Worm (Caenorhabditis elegans) whole organism, L2 larva: ENCODE results near the gene dna-2.
A peak's percentile ranks its signal among the peaks of the same experiment; 100 is the strongest.

Experiments used
- C34F6.9 ChIP-seq: fragments of 150-350 bp; optimal IDR thresholded peaks from 2 replicates; lab custom pipeline; 2014; ENCODE audit warnings: missing biosample characterization, missing genetic modification characterization
- Y55F3AM.14 ChIP-seq: fragments of 200-800 bp; sonication (Bioruptor generic); optimal IDR thresholded peaks from 2 replicates; lab custom pipeline; 2018; ENCODE audit warnings: mild to moderate bottlenecking, missing genetic modification characterization, missing compliant biosample characterization
- ceh-16 ChIP-seq: fragments of 150-350 bp; optimal IDR thresholded peaks from 2 replicates; lab custom pipeline; 2014; ENCODE audit warnings: missing biosample characterization, missing genetic modification characterization
- dmd-4 ChIP-seq: sonication (generic microtip); optimal IDR thresholded peaks from 2 replicates; lab custom pipeline; 2017; ENCODE audit warnings: missing biosample characterization, missing genetic modification characterization
- elt-1 ChIP-seq: fragments of 150-350 bp; optimal IDR thresholded peaks from 2 replicates; lab custom pipeline; 2014; ENCODE audit warnings: missing biosample characterization, missing genetic modification characterization
- elt-3 ChIP-seq: sonication (generic microtip); optimal IDR thresholded peaks from 2 replicates; lab custom pipeline; 2017; ENCODE audit warnings: missing biosample characterization, missing genetic modification characterization
- fos-1 ChIP-seq: fragments of 150-350 bp; optimal IDR thresholded peaks from 2 replicates; lab custom pipeline; 2014; ENCODE audit warnings: missing biosample characterization, missing genetic modification characterization
- gmeb-1 ChIP-seq: fragments of 150-350 bp; optimal IDR thresholded peaks from 2 replicates; lab custom pipeline; 2014; ENCODE audit warnings: missing biosample characterization, missing genetic modification characterization
- nhr-11 ChIP-seq: fragments of 150-350 bp; optimal IDR thresholded peaks from 2 replicates; lab custom pipeline; 2014; ENCODE audit warnings: missing biosample characterization, missing genetic modification characterization

ce11 chrII:11749490-11750172 lies 28.6 kb upstream of the dna-2 start:
- TF ChIP-seq Y55F3AM.14 (GFP tag; lab: Kevin White, UChicago): peak; percentile 44
- TF ChIP-seq C34F6.9: peak; percentile 68
- TF ChIP-seq gmeb-1 (tag; lab: Kevin White, UChicago): peak; percentile 45
- no peak for TF ChIP-seq elt-3 (tag; lab: Kevin White, UChicago)
- TF ChIP-seq nhr-11: no peak
- TF ChIP-seq dmd-4 (tag; lab: Kevin White, UChicago): no peak
- TF ChIP-seq elt-1 (tag; lab: Kevin White, UChicago): no peak
- TF ChIP-seq ceh-16 (tag; lab: Kevin White, UChicago): peak; percentile 53
- TF ChIP-seq fos-1 (tag; lab: Kevin White, UChicago): peak; percentile 48
